Worm (Caenorhabditis elegans) whole organism, young adult: ENCODE measurements around the gene Y53G8AL.3.
"Not testable (repeated sequence)": the region's sequence is repeated elsewhere in the genome, so short reads cannot be mapped to it uniquely, and the experiment has no call there.

ENCODE experiments used
- F49E8.2 ChIP-seq: sonication (generic microtip); optimal IDR thresholded peaks from 3 replicates; lab custom pipeline; 2017; ENCODE audit warnings: missing genetic modification characterization, mild to moderate bottlenecking, missing compliant biosample characterization, antibody characterized with exemption, moderate library complexity; ENCODE audit not compliant: insufficient read depth
- K11D2.4 ChIP-seq: fragments of 200-800 bp; sonication (Bioruptor generic); IDR thresholded peaks from 2 replicates; pipeline ENCODE4 v1.3.6; 2022; ENCODE audit warnings: missing genetic modification reagents, missing genetic modification characterization, missing compliant biosample characterization
- ama-1 ChIP-seq, 3 experiments: fragments of 150-350 bp in 1 of 3; sonication (generic microtip) in 2 of 3; optimal IDR thresholded peaks; 2 replicates each; lab custom pipeline; 2014 to 2018; ENCODE audit warnings: missing biosample characterization in 2 of 3, missing genetic modification characterization in 2 of 3, missing genetic modification reagents in 2 of 3
- cebp-1 ChIP-seq, 2 experiments: fragments of 200-800 bp in 1 of 2; sonication (Bioruptor generic) in 1 of 2; sonication (generic microtip) in 1 of 2; IDR thresholded peaks in 1 of 2; optimal IDR thresholded peaks in 1 of 2; 2 replicates each; pipeline versions ENCODE4 v1.3.6 to Lab custom; 2017 to 2022; ENCODE audit warnings: missing compliant biosample characterization in 2 of 2, missing genetic modification characterization in 2 of 2, mild to moderate bottlenecking in 1 of 2, missing genetic modification reagents in 1 of 2, moderate library complexity in 1 of 2
- ceh-79 ChIP-seq: sonication (generic microtip); optimal IDR thresholded peaks from 2 replicates; lab custom pipeline; 2017; ENCODE audit warnings: mild to moderate bottlenecking, missing genetic modification characterization, missing compliant biosample characterization
- hlh-26 ChIP-seq: fragments of 200-800 bp; sonication (Bioruptor generic); conservative IDR thresholded peaks from 2 replicates; pipeline ENCODE4 v1.3.6; 2022; ENCODE audit warnings: missing genetic modification reagents, missing genetic modification characterization, missing compliant biosample characterization
- lin-35 ChIP-seq, 3 experiments: fragments of 150-350 bp in 2 of 3; sonication (generic microtip) in 1 of 3; optimal IDR thresholded peaks; 2 replicates each; lab custom pipeline; 2014 to 2018; ENCODE audit warnings: missing biosample characterization in 3 of 3, missing genetic modification characterization in 3 of 3, missing genetic modification reagents in 3 of 3
- nfya-1 ChIP-seq: sonication (generic microtip); optimal IDR thresholded peaks from 2 replicates; lab custom pipeline; 2017; ENCODE audit warnings: antibody characterized with exemption, missing compliant biosample characterization, missing genetic modification characterization, borderline replicate concordance; ENCODE audit not compliant: insufficient read depth
- pha-4 ChIP-seq: fragments of 150-350 bp; sonication (generic microtip); optimal IDR thresholded peaks from 2 replicates; lab custom pipeline; 2014; ENCODE audit warnings: missing biosample characterization, missing genetic modification reagents, missing genetic modification characterization
- sdz-38 ChIP-seq: sonication (generic microtip); optimal IDR thresholded peaks from 2 replicates; lab custom pipeline; 2016; ENCODE audit warnings: missing genotype, missing genetic modification characterization, missing compliant biosample characterization
- sea-2 ChIP-seq: fragments of 200-800 bp; sonication (Bioruptor generic); IDR thresholded peaks from 2 replicates; pipeline ENCODE4 v1.3.6; 2022; ENCODE audit warnings: missing genetic modification characterization, missing compliant biosample characterization
- sptf-2 ChIP-seq: fragments of 200-800 bp; sonication (Bioruptor generic); optimal IDR thresholded peaks from 2 replicates; lab custom pipeline; 2018; ENCODE audit warnings: mild to moderate bottlenecking, missing genetic modification characterization, missing compliant biosample characterization
- zfh-2 ChIP-seq: fragments of 200-800 bp; sonication (Bioruptor generic); conservative IDR thresholded peaks from 2 replicates; pipeline ENCODE4 v1.3.6; 2022; ENCODE audit warnings: missing genetic modification reagents, missing genetic modification characterization, missing compliant biosample characterization
- ztf-6 ChIP-seq: fragments of 200-800 bp; sonication (Bioruptor generic); IDR thresholded peaks from 2 replicates; pipeline ENCODE4 v1.3.6; 2022; ENCODE audit warnings: missing genetic modification reagents, missing genetic modification characterization, missing compliant biosample characterization

- not testable (repeated sequence) for TF ChIP-seq ama-1 (optimal IDR thresholded peaks at IDR 0.05; lab: Kevin White, UChicago); ama-1 (GFP tag; optimal IDR thresholded peaks at IDR 0.05; lab: Kevin White, UChicago); sea-2; sdz-38 (tag; lab: Kevin White, UChicago); lin-35 (GFP tag; optimal IDR thresholded peaks at IDR 0.05; lab: Kevin White, UChicago); hlh-26 (GFP tag; lab: Robert Waterston, UW); nfya-1 (tag; lab: Kevin White, UChicago); pha-4 (tag; lab: Kevin White, UChicago); F49E8.2; ztf-6; zfh-2 (GFP tag; lab: Robert Waterston, UW); ceh-79 (tag; lab: Kevin White, UChicago); K11D2.4 (GFP tag; lab: Robert Waterston, UW); sptf-2; cebp-1 (GFP tag; IDR thresholded peaks at IDR 0.05; lab: Robert Waterston, UW); cebp-1 (tag; optimal IDR thresholded peaks at IDR 0.05; lab: Kevin White, UChicago)
Observed at ce11 chrIII:3259691-3260090, 6.7 kb upstream of the Y53G8AL.3 start, which contains the start of gene Y53G8AM.6.
